Worm (Caenorhabditis elegans): Measurements from ENCODE around the gene nhl-1.

ce11 chrIII:9154766-9155165, 1.1 kb upstream of the nhl-1 start, which contains the start of gene irld-34:
- TF ChIP-seq flt-1 (GFP tag; IDR thresholded peaks at IDR 0.05) = no peak
- no peak for TF ChIP-seq ets-7 (tag; optimal IDR thresholded peaks at IDR 0.05)
- no peak for TF ChIP-seq ceh-13 (GFP tag; optimal IDR thresholded peaks at IDR 0.05)
- no peak for TF ChIP-seq tbx-11 (GFP tag; IDR thresholded peaks at IDR 0.05)
- no peak for TF ChIP-seq scrt-1 (GFP tag; IDR thresholded peaks at IDR 0.05)
- no peak for TF ChIP-seq ama-1 (optimal IDR thresholded peaks at IDR 0.05)
- TF ChIP-seq B0310.2 (tag; optimal IDR thresholded peaks at IDR 0.05) = no peak
- no peak for TF ChIP-seq hmbx-1 (tag; optimal IDR thresholded peaks at IDR 0.05)
- no peak for TF ChIP-seq F13C5.2 (tag; optimal IDR thresholded peaks at IDR 0.05)
- no peak for TF ChIP-seq tra-4 (tag; optimal IDR thresholded peaks at IDR 0.05)
- TF ChIP-seq pes-1 (GFP tag; IDR thresholded peaks at IDR 0.05) = no peak
- no peak for TF ChIP-seq sea-1 (GFP tag; conservative IDR thresholded peaks at IDR 0.05)
- TF ChIP-seq ceh-36 (tag; optimal IDR thresholded peaks at IDR 0.05) = no peak

Data from whole organism, early embryonic.